Worm (Caenorhabditis elegans): ENCODE results near the gene sftb-6.

DNA sequence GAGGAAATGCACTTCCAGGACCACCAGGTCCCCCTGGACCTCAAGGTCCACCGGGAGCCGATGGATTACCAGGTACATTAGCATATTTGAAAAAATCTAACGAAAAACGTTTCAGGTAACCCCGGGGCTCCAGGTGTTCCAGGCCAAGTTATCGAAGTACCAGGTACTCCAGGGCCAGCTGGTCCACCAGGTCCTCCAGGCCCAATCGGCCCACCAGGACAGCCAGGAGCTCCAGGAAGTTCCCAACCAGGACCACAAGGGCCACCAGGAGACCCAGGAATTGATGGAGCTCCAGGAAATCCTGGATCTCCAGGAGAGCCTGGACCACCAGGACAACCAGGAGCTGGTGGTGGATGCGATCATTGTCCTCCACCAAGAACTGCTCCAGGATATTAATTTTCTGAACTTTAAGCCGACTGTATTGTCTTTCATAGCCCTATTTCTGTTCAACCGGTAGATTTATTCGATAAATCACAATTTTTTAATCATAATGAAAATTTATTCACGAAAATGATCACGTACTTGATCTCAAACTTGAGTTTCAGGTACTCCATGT is 7.2 kb downstream of the sftb-6 start:
- TF ChIP-seq ama-1 (optimal IDR thresholded peaks at IDR 0.05): no peak
- TF ChIP-seq ets-7 (tag; optimal IDR thresholded peaks at IDR 0.05): no peak
